Worm (Caenorhabditis elegans): ENCODE measurements around the gene K07D4.4.

- TF ChIP-seq F10B5.3 (tag; optimal IDR thresholded peaks at IDR 0.05) (no peak), unc-39 (tag; optimal IDR thresholded peaks at IDR 0.05) (no peak), lin-15B (tag; optimal IDR thresholded peaks at IDR 0.05) (no peak), snpc-4 (tag; optimal IDR thresholded peaks at IDR 0.05) (no peak), pha-4 (GFP tag; IDR thresholded peaks at IDR 0.05) (no peak), pha-4 (tag; optimal IDR thresholded peaks at IDR 0.05) (no peak), ama-1 (optimal IDR thresholded peaks at IDR 0.05) (no peak)
Observed at ce11 chrII:4067258-4067657, 35.1 kb upstream of the K07D4.4 start, which contains the start of gene W06A11.1.
